Worm (Caenorhabditis elegans) whole organism, L1 larva: ENCODE results near the gene fbxb-54.

Source experiments
- C04F5.9 ChIP-seq: sonication (generic microtip); optimal IDR thresholded peaks from 2 replicates; lab custom pipeline; 2016; ENCODE audit warnings: missing genetic modification characterization, missing compliant biosample characterization
- C16A3.4 ChIP-seq: fragments of 150-350 bp; optimal IDR thresholded peaks from 2 replicates; lab custom pipeline; 2014; ENCODE audit warnings: missing biosample characterization, missing genetic modification characterization
- C34B4.2 ChIP-seq: sonication (generic microtip); optimal IDR thresholded peaks from 2 replicates; lab custom pipeline; 2017; ENCODE audit warnings: mild to moderate bottlenecking, missing genetic modification characterization, missing compliant biosample characterization
- Y116A8C.19 ChIP-seq: sonication (generic microtip); optimal IDR thresholded peaks from 2 replicates; lab custom pipeline; 2016; ENCODE audit warnings: missing compliant biosample characterization, missing genetic modification characterization, borderline replicate concordance
- aha-1 ChIP-seq: fragments of 150-350 bp; optimal IDR thresholded peaks from 2 replicates; lab custom pipeline; 2014; ENCODE audit warnings: missing biosample characterization, missing genetic modification characterization
- ama-1 ChIP-seq: fragments of 150-350 bp; optimal IDR thresholded peaks from 2 replicates; lab custom pipeline; 2014
- ceh-63 ChIP-seq: fragments of 200-800 bp; sonication (Bioruptor generic); optimal IDR thresholded peaks from 2 replicates; lab custom pipeline; 2018; ENCODE audit warnings: mild to moderate bottlenecking, missing genetic modification characterization, missing compliant biosample characterization
- ceh-8 ChIP-seq: fragments of 200-800 bp; sonication (Bioruptor generic); optimal IDR thresholded peaks from 2 replicates; lab custom pipeline; 2018; ENCODE audit warnings: mild to moderate bottlenecking, missing genetic modification characterization, moderate library complexity, missing compliant biosample characterization
- ceh-88 ChIP-seq: fragments of 200-800 bp; sonication (Bioruptor generic); IDR thresholded peaks from 2 replicates; pipeline ENCODE4 v1.3.6; 2022; ENCODE audit warnings: missing genetic modification characterization, missing compliant biosample characterization
- dsc-1 ChIP-seq: sonication (generic microtip); optimal IDR thresholded peaks from 2 replicates; lab custom pipeline; 2016; ENCODE audit warnings: mild to moderate bottlenecking, missing genetic modification characterization, missing compliant biosample characterization
- efl-1 ChIP-seq, 4 experiments: fragments of 150-350 bp; optimal IDR thresholded peaks in 3 of 4; peaks in 1 of 4; 1 replicate in 1 of 4; 2 replicates in 3 of 4; lab custom pipeline; 2014; ENCODE audit warnings: missing biosample characterization in 2 of 4, missing genetic modification characterization in 2 of 4, missing genetic modification reagents in 2 of 4
- efl-3 ChIP-seq: fragments of 200-800 bp; sonication (Bioruptor generic); optimal IDR thresholded peaks from 2 replicates; lab custom pipeline; 2018; ENCODE audit warnings: mild to moderate bottlenecking, missing genetic modification characterization, missing compliant biosample characterization
- elt-2 ChIP-seq: sonication (generic microtip); optimal IDR thresholded peaks from 2 replicates; lab custom pipeline; 2016; ENCODE audit warnings: missing genetic modification characterization, mild to moderate bottlenecking, inconsistent platforms, missing compliant biosample characterization, missing genetic modification reagents
- elt-3 ChIP-seq, 6 experiments: fragments of 150-350 bp in 1 of 6; sonication (generic microtip); optimal IDR thresholded peaks; 2 replicates each; lab custom pipeline; 2017 to 2018; ENCODE audit warnings: missing biosample characterization in 6 of 6, missing genetic modification characterization in 6 of 6, inconsistent platforms in 1 of 6
- ets-5 ChIP-seq: fragments of 200-800 bp; sonication (Bioruptor generic); IDR thresholded peaks from 2 replicates; pipeline ENCODE4 v1.3.6; 2022; ENCODE audit warnings: missing genetic modification characterization, missing compliant biosample characterization
- fkh-10 ChIP-seq: sonication (generic microtip); optimal IDR thresholded peaks from 2 replicates; lab custom pipeline; 2017; ENCODE audit warnings: missing biosample characterization, missing genetic modification reagents, missing genetic modification characterization
- fos-1 ChIP-seq: fragments of 150-350 bp; optimal IDR thresholded peaks from 2 replicates; lab custom pipeline; 2014; ENCODE audit warnings: missing biosample characterization, missing genetic modification characterization
- hlh-4 ChIP-seq: sonication (generic microtip); optimal IDR thresholded peaks from 2 replicates; lab custom pipeline; 2016; ENCODE audit warnings: mild to moderate bottlenecking, missing genetic modification characterization, missing compliant biosample characterization
- lin-39 ChIP-seq: fragments of 150-350 bp; optimal IDR thresholded peaks from 2 replicates; lab custom pipeline; 2014; ENCODE audit warnings: missing biosample characterization, missing genetic modification reagents, missing genetic modification characterization
- mdl-1 ChIP-seq, 2 experiments: fragments of 150-350 bp; optimal IDR thresholded peaks; 2 replicates each; lab custom pipeline; 2014 to 2017; ENCODE audit warnings: missing biosample characterization in 2 of 2, missing genetic modification characterization in 2 of 2, inconsistent platforms in 1 of 2
- nhr-12 ChIP-seq: sonication (generic microtip); optimal IDR thresholded peaks from 2 replicates; lab custom pipeline; 2017; ENCODE audit warnings: missing biosample characterization, missing genetic modification characterization
- nhr-19 ChIP-seq: fragments of 200-800 bp; sonication (Bioruptor generic); conservative IDR thresholded peaks from 2 replicates; pipeline ENCODE4 v1.3.6; 2022; ENCODE audit warnings: missing genetic modification characterization, missing compliant biosample characterization
- nhr-20 ChIP-seq: sonication (generic microtip); optimal IDR thresholded peaks from 2 replicates; lab custom pipeline; 2016; ENCODE audit warnings: mild to moderate bottlenecking, missing genetic modification characterization, missing compliant biosample characterization
- nhr-84 ChIP-seq: sonication (generic microtip); optimal IDR thresholded peaks from 2 replicates; lab custom pipeline; 2017; ENCODE audit warnings: missing biosample characterization, missing genetic modification characterization
- nhr-85 ChIP-seq: sonication (generic microtip); peaks from one replicate; lab custom pipeline; 2016; ENCODE audit warnings: missing genetic modification characterization, inconsistent platforms, missing compliant biosample characterization
- nhr-90 ChIP-seq: sonication (generic microtip); optimal IDR thresholded peaks from 2 replicates; lab custom pipeline; 2016; ENCODE audit warnings: mild to moderate bottlenecking, missing genetic modification characterization, missing compliant biosample characterization; ENCODE audit not compliant: poor library complexity
- pag-3 ChIP-seq: sonication (generic microtip); optimal IDR thresholded peaks from 2 replicates; lab custom pipeline; 2017; ENCODE audit warnings: missing genetic modification characterization, mild to moderate bottlenecking, missing compliant biosample characterization, antibody characterized with exemption, borderline replicate concordance; ENCODE audit not compliant: insufficient read depth
- pax-3 ChIP-seq: fragments of 200-800 bp; sonication (Bioruptor generic); optimal IDR thresholded peaks from 2 replicates; lab custom pipeline; 2018; ENCODE audit warnings: mild to moderate bottlenecking, missing genetic modification characterization, moderate library complexity, missing compliant biosample characterization
- rnt-1 ChIP-seq: sonication (generic microtip); optimal IDR thresholded peaks from 2 replicates; lab custom pipeline; 2016; ENCODE audit warnings: mild to moderate bottlenecking, missing genetic modification characterization, moderate library complexity, missing compliant biosample characterization
- skn-1 ChIP-seq: fragments of 150-350 bp; optimal IDR thresholded peaks from 2 replicates; lab custom pipeline; 2014; ENCODE audit warnings: missing biosample characterization, missing genetic modification characterization
- snpc-4 ChIP-seq: fragments of 150-350 bp; optimal IDR thresholded peaks from 2 replicates; lab custom pipeline; 2014; ENCODE audit warnings: missing biosample characterization, missing genetic modification characterization
- snu-23 ChIP-seq: sonication (generic microtip); optimal IDR thresholded peaks from 2 replicates; lab custom pipeline; 2016; ENCODE audit warnings: missing genetic modification characterization, missing compliant biosample characterization
- sup-37 ChIP-seq: fragments of 200-800 bp; sonication (Bioruptor generic); optimal IDR thresholded peaks from 2 replicates; lab custom pipeline; 2018; ENCODE audit warnings: mild to moderate bottlenecking, missing genetic modification characterization, missing compliant biosample characterization
- tbx-2 ChIP-seq: sonication (generic microtip); optimal IDR thresholded peaks from 2 replicates; lab custom pipeline; 2016; ENCODE audit warnings: missing genetic modification characterization, missing compliant biosample characterization
- unc-62 ChIP-seq: fragments of 150-350 bp; optimal IDR thresholded peaks from 2 replicates; lab custom pipeline; 2014; ENCODE audit warnings: missing biosample characterization, missing genetic modification reagents, missing genetic modification characterization
- vab-15 ChIP-seq: sonication (generic microtip); optimal IDR thresholded peaks from 2 replicates; lab custom pipeline; 2017; ENCODE audit warnings: missing genotype, mild to moderate bottlenecking, missing genetic modification characterization, missing compliant biosample characterization
- zag-1 ChIP-seq: fragments of 150-350 bp; optimal IDR thresholded peaks from 2 replicates; lab custom pipeline; 2014; ENCODE audit warnings: missing biosample characterization, missing genetic modification characterization
- ztf-4 ChIP-seq: fragments of 150-350 bp; optimal IDR thresholded peaks from 2 replicates; lab custom pipeline; 2014; ENCODE audit warnings: missing biosample characterization, missing genetic modification characterization

Gene fbxb-54

DNA sequence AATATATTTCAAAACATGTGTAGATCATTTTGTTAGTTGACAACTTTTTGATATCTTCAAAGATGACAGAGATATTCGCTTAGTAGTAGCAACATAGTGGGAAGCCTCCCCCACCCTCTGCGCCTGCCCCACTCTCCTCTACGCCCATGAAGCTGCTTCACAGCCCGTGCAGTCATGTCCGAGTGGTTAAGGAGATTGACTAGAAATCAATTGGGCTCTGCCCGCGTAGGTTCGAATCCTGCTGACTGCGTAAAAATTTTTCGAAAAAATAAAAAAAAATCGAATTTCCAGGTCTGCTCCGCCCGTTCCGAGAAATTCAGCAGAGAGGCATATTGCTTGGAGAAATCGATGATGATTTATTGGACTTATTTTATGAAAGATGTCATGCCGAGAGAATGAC is 36.2 kb downstream of the fbxb-54 start (continued):
- TF ChIP-seq rnt-1 (tag; lab: Kevin White, UChicago) (no peak), ama-1 (lab: Kevin White, UChicago) (no peak), snu-23 (GFP tag; lab: Kevin White, UChicago) (peak; percentile 48), Y116A8C.19 (no peak), nhr-85 (tag; lab: Kevin White, UChicago) (no peak), mdl-1 (tag; optimal IDR thresholded peaks at IDR 0.05; lab: Kevin White, UChicago) (no peak), ceh-63 (no peak), nhr-84 (tag; lab: Kevin White, UChicago) (no peak), nhr-19 (GFP tag; lab: Robert Waterston, UW) (peak; percentile 29; the same call in 1 of the 2 replicates), efl-3 (no peak), C34B4.2 (tag; lab: Kevin White, UChicago) (no peak), fkh-10 (peak; percentile 15), tbx-2 (no peak), dsc-1 (tag; lab: Kevin White, UChicago) (peak; percentile 74), ets-5 (GFP tag; lab: Robert Waterston, UW) (no peak), pag-3 (no peak), C04F5.9 (no peak), skn-1 (tag; lab: Kevin White, UChicago) (no peak), nhr-90 (tag; lab: Kevin White, UChicago) (no peak), aha-1 (tag; lab: Kevin White, UChicago) (no peak), hlh-4 (tag; lab: Kevin White, UChicago) (no peak), pax-3 (tag; lab: Kevin White, UChicago) (no peak), snpc-4 (tag; lab: Kevin White, UChicago) (no peak), unc-62 (GFP tag; lab: Kevin White, UChicago) (no peak), zag-1 (tag; lab: Kevin White, UChicago) (no peak), ztf-4 (tag; lab: Kevin White, UChicago) (no peak), C16A3.4 (no peak), nhr-12 (tag; lab: Kevin White, UChicago) (no peak), sup-37 (GFP tag; lab: Kevin White, UChicago) (no peak), ceh-88 (GFP tag; lab: Robert Waterston, UW) (no peak), fos-1 (tag; lab: Kevin White, UChicago) (no peak)
- TF ChIP-seq, all 84 proteins: peak for 16

DNA sequence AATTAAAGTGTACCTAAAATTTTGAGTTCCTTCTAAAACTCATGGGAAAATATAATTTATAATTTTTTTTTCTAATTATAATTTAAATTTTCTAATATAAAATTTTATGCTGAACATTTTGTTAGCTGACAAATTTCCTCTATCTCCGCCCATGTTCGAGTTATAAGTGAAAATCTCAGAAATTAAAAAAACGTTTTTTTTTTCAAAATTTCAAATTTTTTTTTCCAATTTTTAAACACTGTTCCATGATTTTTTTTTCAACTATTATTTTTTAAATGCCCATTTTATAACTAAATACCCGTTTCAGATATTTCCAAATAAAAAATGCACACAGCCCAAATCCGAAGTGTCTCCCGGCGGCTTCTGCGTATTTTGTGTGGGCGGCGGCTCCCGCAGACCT is 37.2 kb downstream of the fbxb-54 start, which contains the start of gene Y51H7BR.8:
Gene Y51H7BR.8, plus strand, starts transcription at position 301 of the 400 bp plus-strand sequence.
- TF ChIP-seq lin-39 (tag; lab: Kevin White, UChicago) = no peak
- no peak for TF ChIP-seq ceh-63
- no peak for TF ChIP-seq ceh-8 (GFP tag; lab: Kevin White, UChicago)
- TF ChIP-seq zag-1 (tag; lab: Kevin White, UChicago) = no peak
- TF ChIP-seq pag-3 = no peak
- no peak for TF ChIP-seq elt-3 (tag; optimal IDR thresholded peaks at IDR 0.05; lab: Kevin White, UChicago)

DNA sequence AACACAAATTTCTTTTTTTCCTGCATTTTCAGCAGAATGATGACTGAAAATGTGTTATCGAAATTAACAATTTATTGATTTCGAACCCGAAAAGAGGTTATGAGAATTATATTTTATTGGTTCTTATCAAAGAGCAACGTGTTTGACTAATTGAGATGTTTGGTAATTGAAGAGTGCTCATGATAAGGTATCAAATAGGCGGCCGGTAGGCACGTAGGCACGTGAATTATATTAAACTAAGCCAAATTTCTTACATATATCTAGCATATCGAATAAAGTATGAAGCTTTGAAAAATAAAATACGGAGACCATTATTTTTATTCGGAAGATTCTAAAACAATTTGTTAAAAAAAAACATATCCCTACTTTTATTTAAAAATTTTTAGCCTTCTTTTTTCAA is 38.8 kb downstream of the fbxb-54 start, which contains the start of gene math-45:
Gene math-45, minus strand, starts transcription at position 101 of the 400 bp plus-strand sequence.
- TF ChIP-seq nhr-20 = no peak
- no peak for TF ChIP-seq nhr-84 (tag; lab: Kevin White, UChicago)
- TF ChIP-seq elt-2 (tag; lab: Kevin White, UChicago) = peak; percentile 8
- TF ChIP-seq efl-1 (optimal IDR thresholded peaks at IDR 0.05; lab: Kevin White, UChicago) = no peak
- TF ChIP-seq efl-1 (GFP tag; optimal IDR thresholded peaks at IDR 0.05 in 1 of 2; lab: Kevin White, UChicago) = peak in 1 of 2 experiments; percentile 37
- TF ChIP-seq vab-15 = no peak
